Worm (Caenorhabditis elegans) whole organism, young adult: Measurements from ENCODE around the gene C01G10.9.
A peak's percentile ranks its signal among the peaks of the same experiment; 100 is the strongest.

Experiments used
- B0019.2 ChIP-seq: fragments of 200-800 bp; sonication (Bioruptor generic); conservative IDR thresholded peaks from 2 replicates; pipeline ENCODE4 v1.3.6; 2022; ENCODE audit warnings: missing genetic modification reagents, missing genetic modification characterization, missing compliant biosample characterization
- B0035.1 ChIP-seq: sonication (generic microtip); optimal IDR thresholded peaks from 2 replicates; lab custom pipeline; 2016; ENCODE audit warnings: missing genetic modification characterization, mild to moderate bottlenecking, missing compliant biosample characterization, missing genotype, missing genetic modification reagents
- C06A6.2 ChIP-seq: fragments of 200-800 bp; sonication (Bioruptor generic); conservative IDR thresholded peaks from 2 replicates; pipeline ENCODE4 v1.3.6; 2022; ENCODE audit warnings: missing genetic modification characterization, missing compliant biosample characterization
- C17E4.6 ChIP-seq: fragments of 200-800 bp; sonication (Bioruptor generic); IDR thresholded peaks from 2 replicates; pipeline ENCODE4 v1.3.6; 2022; ENCODE audit warnings: missing genetic modification reagents, missing genetic modification characterization, missing compliant biosample characterization
- D2030.7 ChIP-seq: fragments of 200-800 bp; sonication (Bioruptor generic); IDR thresholded peaks from 2 replicates; pipeline ENCODE4 v1.3.6; 2022; ENCODE audit warnings: missing genetic modification reagents, missing genetic modification characterization, missing compliant biosample characterization
- F10E7.11 ChIP-seq: sonication (generic microtip); optimal IDR thresholded peaks from 2 replicates; lab custom pipeline; 2017; ENCODE audit warnings: mild to moderate bottlenecking, missing genetic modification characterization, moderate library complexity, missing compliant biosample characterization
- Y53G8AR.9 ChIP-seq: fragments of 200-800 bp; sonication (Bioruptor generic); conservative IDR thresholded peaks from 2 replicates; pipeline ENCODE4 v1.3.6; 2022; ENCODE audit warnings: missing genetic modification reagents, missing genetic modification characterization, missing compliant biosample characterization
- Y56A3A.18 ChIP-seq: fragments of 200-800 bp; sonication (Bioruptor generic); IDR thresholded peaks from 2 replicates; pipeline ENCODE4 v1.3.6; 2022; ENCODE audit warnings: missing genetic modification reagents, missing genetic modification characterization, missing compliant biosample characterization
- Y79H2A.3 ChIP-seq: fragments of 200-800 bp; sonication (Bioruptor generic); conservative IDR thresholded peaks from 2 replicates; pipeline ENCODE4 v1.3.6; 2022; ENCODE audit warnings: missing genetic modification reagents, missing genetic modification characterization, missing compliant biosample characterization
- aptf-2 ChIP-seq: fragments of 200-800 bp; sonication (Bioruptor generic); conservative IDR thresholded peaks from 2 replicates; pipeline ENCODE4 v1.3.6; 2022; ENCODE audit warnings: missing genetic modification reagents, missing genetic modification characterization, missing compliant biosample characterization
- aptf-3 ChIP-seq: fragments of 200-800 bp; sonication (Bioruptor generic); IDR thresholded peaks from 2 replicates; pipeline ENCODE4 v1.3.6; 2022; ENCODE audit warnings: missing genetic modification characterization, missing compliant biosample characterization
- attf-3 ChIP-seq: fragments of 200-800 bp; sonication (Bioruptor generic); conservative IDR thresholded peaks from 2 replicates; pipeline ENCODE4 v1.3.6; 2022; ENCODE audit warnings: missing genetic modification reagents, missing genetic modification characterization, missing compliant biosample characterization
- attf-5 ChIP-seq: fragments of 200-800 bp; sonication (Bioruptor generic); optimal IDR thresholded peaks from 2 replicates; lab custom pipeline; 2018; ENCODE audit warnings: mild to moderate bottlenecking, missing genetic modification characterization, missing compliant biosample characterization
- attf-6 ChIP-seq: fragments of 200-800 bp; sonication (Bioruptor generic); IDR thresholded peaks from 2 replicates; pipeline ENCODE4 v1.3.6; 2022; ENCODE audit warnings: missing genetic modification reagents, missing genetic modification characterization, missing compliant biosample characterization
- bed-1 ChIP-seq: fragments of 200-800 bp; sonication (Bioruptor generic); IDR thresholded peaks from 2 replicates; pipeline ENCODE4 v1.3.6; 2022; ENCODE audit warnings: missing genetic modification reagents, missing genetic modification characterization, missing compliant biosample characterization
- cebp-1 ChIP-seq, 2 experiments: fragments of 200-800 bp in 1 of 2; sonication (Bioruptor generic) in 1 of 2; sonication (generic microtip) in 1 of 2; IDR thresholded peaks in 1 of 2; optimal IDR thresholded peaks in 1 of 2; 2 replicates each; pipeline versions ENCODE4 v1.3.6 to Lab custom; 2017 to 2022; ENCODE audit warnings: missing compliant biosample characterization in 2 of 2, missing genetic modification characterization in 2 of 2, mild to moderate bottlenecking in 1 of 2, missing genetic modification reagents in 1 of 2, moderate library complexity in 1 of 2
- cebp-2 ChIP-seq: fragments of 200-800 bp; sonication (Bioruptor generic); IDR thresholded peaks from 2 replicates; pipeline ENCODE4 v1.3.6; 2022; ENCODE audit warnings: missing genetic modification characterization, missing compliant biosample characterization
- chd-7 ChIP-seq: sonication (generic microtip); optimal IDR thresholded peaks from 2 replicates; lab custom pipeline; 2016; ENCODE audit warnings: mild to moderate bottlenecking, missing genetic modification characterization, moderate library complexity, missing compliant biosample characterization
- ets-4 ChIP-seq: fragments of 200-800 bp; sonication (Bioruptor generic); optimal IDR thresholded peaks from 2 replicates; lab custom pipeline; 2018; ENCODE audit warnings: mild to moderate bottlenecking, missing genetic modification characterization, missing compliant biosample characterization
- fkh-3 ChIP-seq: sonication (generic microtip); optimal IDR thresholded peaks from 2 replicates; lab custom pipeline; 2016; ENCODE audit warnings: mild to moderate bottlenecking, missing genetic modification characterization, missing compliant biosample characterization
- gei-17 ChIP-seq: fragments of 200-800 bp; sonication (Bioruptor generic); optimal IDR thresholded peaks from 2 replicates; lab custom pipeline; 2018; ENCODE audit warnings: mild to moderate bottlenecking, missing genetic modification characterization, missing compliant biosample characterization
- hmg-1.2 ChIP-seq: fragments of 200-800 bp; sonication (Bioruptor generic); IDR thresholded peaks from 2 replicates; pipeline ENCODE4 v1.3.6; 2022; ENCODE audit warnings: missing genetic modification reagents, missing genetic modification characterization, missing compliant biosample characterization
- hsf-1 ChIP-seq: fragments of 200-800 bp; sonication (Bioruptor generic); IDR thresholded peaks from 2 replicates; pipeline ENCODE4 v1.3.6; 2022; ENCODE audit warnings: missing genetic modification reagents, missing genetic modification characterization, missing compliant biosample characterization
- let-526 ChIP-seq: fragments of 200-800 bp; sonication (Bioruptor generic); IDR thresholded peaks from 2 replicates; pipeline ENCODE4 v1.3.6; 2022; ENCODE audit warnings: missing genetic modification reagents, missing genetic modification characterization, missing compliant biosample characterization
- let-607 ChIP-seq, 2 experiments: fragments of 200-800 bp in 1 of 2; sonication (Bioruptor generic) in 1 of 2; sonication (generic microtip) in 1 of 2; optimal IDR thresholded peaks; 2 replicates each; lab custom pipeline; 2016 to 2018; ENCODE audit warnings: mild to moderate bottlenecking in 2 of 2, missing compliant biosample characterization in 2 of 2, missing genetic modification characterization in 2 of 2, moderate library complexity in 2 of 2, missing genotype in 1 of 2
- lin-35 ChIP-seq, 3 experiments: fragments of 150-350 bp in 2 of 3; sonication (generic microtip) in 1 of 3; optimal IDR thresholded peaks; 2 replicates each; lab custom pipeline; 2014 to 2018; ENCODE audit warnings: missing biosample characterization in 3 of 3, missing genetic modification characterization in 3 of 3, missing genetic modification reagents in 3 of 3
- lir-1 ChIP-seq: fragments of 200-800 bp; sonication (Bioruptor generic); conservative IDR thresholded peaks from 2 replicates; pipeline ENCODE4 v1.3.6; 2022; ENCODE audit warnings: missing genetic modification reagents, missing genetic modification characterization, missing compliant biosample characterization
- lsl-1 ChIP-seq: fragments of 200-800 bp; sonication (Bioruptor generic); optimal IDR thresholded peaks from 2 replicates; lab custom pipeline; 2018; ENCODE audit warnings: mild to moderate bottlenecking, missing genetic modification characterization, moderate library complexity, missing compliant biosample characterization
- lsy-27 ChIP-seq: sonication (generic microtip); optimal IDR thresholded peaks from 2 replicates; lab custom pipeline; 2017; ENCODE audit warnings: missing genetic modification characterization, mild to moderate bottlenecking, missing compliant biosample characterization, antibody characterized with exemption, missing genotype, borderline replicate concordance; ENCODE audit not compliant: insufficient read depth
- madf-10 ChIP-seq: sonication (generic microtip); optimal IDR thresholded peaks from 2 replicates; lab custom pipeline; 2016; ENCODE audit warnings: mild to moderate bottlenecking, missing genetic modification characterization, missing compliant biosample characterization
- madf-8 ChIP-seq: fragments of 200-800 bp; sonication (Bioruptor generic); conservative IDR thresholded peaks from 2 replicates; pipeline ENCODE4 v1.3.6; 2022; ENCODE audit warnings: missing genetic modification reagents, missing genetic modification characterization, missing compliant biosample characterization
- mcd-1 ChIP-seq: fragments of 200-800 bp; sonication (Bioruptor generic); IDR thresholded peaks from 2 replicates; pipeline ENCODE4 v1.3.6; 2022; ENCODE audit warnings: missing genetic modification reagents, missing genetic modification characterization, missing compliant biosample characterization
- nfya-2 ChIP-seq: fragments of 200-800 bp; sonication (Bioruptor generic); IDR thresholded peaks from 2 replicates; pipeline ENCODE4 v1.3.6; 2022; ENCODE audit warnings: missing genetic modification reagents, missing genetic modification characterization, missing compliant biosample characterization
- nfyb-1 ChIP-seq: fragments of 200-800 bp; sonication (Bioruptor generic); IDR thresholded peaks from 2 replicates; pipeline ENCODE4 v1.3.6; 2022; ENCODE audit warnings: missing genetic modification reagents, missing genetic modification characterization, missing compliant biosample characterization
- nhr-120 ChIP-seq: fragments of 200-800 bp; sonication (Bioruptor generic); IDR thresholded peaks from 2 replicates; pipeline ENCODE4 v1.3.6; 2022; ENCODE audit warnings: missing genetic modification characterization, missing compliant biosample characterization
- pbrm-1 ChIP-seq: fragments of 200-800 bp; sonication (Bioruptor generic); IDR thresholded peaks from 2 replicates; pipeline ENCODE4 v1.3.6; 2022; ENCODE audit warnings: missing genetic modification reagents, missing genetic modification characterization, missing compliant biosample characterization
- rec-8 ChIP-seq, 2 experiments: sonication (generic microtip); optimal IDR thresholded peaks; 2 replicates each; lab custom pipeline; 2016; ENCODE audit warnings: mild to moderate bottlenecking in 2 of 2, missing genetic modification characterization in 2 of 2, missing genetic modification reagents in 2 of 2, missing genotype in 2 of 2, missing biosample characterization in 1 of 2, missing compliant biosample characterization in 1 of 2, moderate library complexity in 1 of 2
- repo-1 ChIP-seq: sonication (generic microtip); optimal IDR thresholded peaks from 2 replicates; lab custom pipeline; 2017; ENCODE audit warnings: mild to moderate bottlenecking, missing genetic modification characterization, missing compliant biosample characterization
- sdz-38 ChIP-seq: sonication (generic microtip); optimal IDR thresholded peaks from 2 replicates; lab custom pipeline; 2016; ENCODE audit warnings: missing genotype, missing genetic modification characterization, missing compliant biosample characterization
- snpc-1.3 ChIP-seq: sonication (generic microtip); optimal IDR thresholded peaks from 2 replicates; lab custom pipeline; 2017; ENCODE audit warnings: missing genetic modification characterization, mild to moderate bottlenecking, missing compliant biosample characterization, antibody characterized with exemption, moderate library complexity, missing genotype, missing genetic modification reagents; ENCODE audit not compliant: insufficient read depth
- somi-1 ChIP-seq: fragments of 200-800 bp; sonication (Bioruptor generic); optimal IDR thresholded peaks from 2 replicates; lab custom pipeline; 2018; ENCODE audit warnings: mild to moderate bottlenecking, missing genetic modification characterization, missing compliant biosample characterization
- tbp1 ChIP-seq: fragments of 200-800 bp; sonication (Bioruptor generic); optimal IDR thresholded peaks from 2 replicates; lab custom pipeline; 2018; ENCODE audit warnings: mild to moderate bottlenecking, missing genetic modification characterization, missing compliant biosample characterization
- tbx-9 ChIP-seq: sonication (generic microtip); optimal IDR thresholded peaks from 2 replicates; lab custom pipeline; 2016; ENCODE audit warnings: borderline replicate concordance, missing genetic modification characterization, inconsistent platforms, missing compliant biosample characterization
- unc-130 ChIP-seq: sonication (generic microtip); optimal IDR thresholded peaks from 2 replicates; lab custom pipeline; 2016; ENCODE audit warnings: missing genetic modification reagents, missing genetic modification characterization, missing compliant biosample characterization
- zim-3 ChIP-seq: sonication (generic microtip); optimal IDR thresholded peaks from 2 replicates; lab custom pipeline; 2017; ENCODE audit warnings: mild to moderate bottlenecking, missing genetic modification characterization, moderate library complexity, missing compliant biosample characterization
- ztf-26 ChIP-seq: sonication (generic microtip); optimal IDR thresholded peaks from 2 replicates; lab custom pipeline; 2017; ENCODE audit warnings: missing genetic modification characterization, missing compliant biosample characterization
- ztf-28 ChIP-seq: fragments of 200-800 bp; sonication (Bioruptor generic); IDR thresholded peaks from 2 replicates; pipeline ENCODE4 v1.3.6; 2022; ENCODE audit warnings: missing genetic modification reagents, missing genetic modification characterization, missing compliant biosample characterization
- ztf-3 ChIP-seq: fragments of 200-800 bp; sonication (Bioruptor generic); optimal IDR thresholded peaks from 2 replicates; lab custom pipeline; 2018; ENCODE audit warnings: mild to moderate bottlenecking, missing genetic modification characterization, missing compliant biosample characterization

C01G10.9 gene

ce11 chrV:15082291-15082690 lies at the start of gene C01G10.9, which contains the start of gene C01G10.10:
Gene C01G10.9, plus strand, starts transcription at chrV:15082530.
Gene C01G10.10, minus strand, starts transcription at chrV:15082441.
- TF ChIP-seq attf-3 (GFP tag; lab: Robert Waterston, UW) (no peak), lin-35 (GFP tag; optimal IDR thresholded peaks at IDR 0.05; lab: Kevin White, UChicago) (peak in 1 of 3 experiments; percentile 30), bed-1 (GFP tag; lab: Robert Waterston, UW) (no peak), snpc-1.3 (no peak), sdz-38 (tag; lab: Kevin White, UChicago) (no peak), unc-130 (GFP tag; lab: Kevin White, UChicago) (peak; percentile 82), B0035.1 (tag; lab: Kevin White, UChicago) (no peak), let-526 (GFP tag; lab: Robert Waterston, UW) (no peak), lsl-1 (GFP tag; lab: Kevin White, UChicago) (peak; percentile 19), C17E4.6 (GFP tag; lab: Robert Waterston, UW) (no peak), madf-10 (tag; lab: Kevin White, UChicago) (no peak), C06A6.2 (GFP tag; lab: Robert Waterston, UW) (no peak), D2030.7 (GFP tag; lab: Robert Waterston, UW) (no peak), rec-8 (tag; optimal IDR thresholded peaks at IDR 0.05; lab: Kevin White, UChicago) (peak; percentile 28 to 34), cebp-2 (GFP tag; lab: Robert Waterston, UW) (no peak), chd-7 (tag; lab: Kevin White, UChicago) (no peak), Y79H2A.3 (GFP tag; lab: Robert Waterston, UW) (no peak), attf-6 (GFP tag; lab: Robert Waterston, UW) (no peak), zim-3 (tag; lab: Kevin White, UChicago) (no peak), somi-1 (GFP tag; lab: Kevin White, UChicago) (no peak), nfya-2 (GFP tag; lab: Robert Waterston, UW) (no peak), aptf-3 (GFP tag; lab: Robert Waterston, UW) (no peak), nfyb-1 (GFP tag; lab: Robert Waterston, UW) (no peak), tbx-9 (tag; lab: Kevin White, UChicago) (no peak), ztf-3 (GFP tag; lab: Kevin White, UChicago) (no peak), hsf-1 (GFP tag; lab: Robert Waterston, UW) (no peak), Y56A3A.18 (GFP tag; lab: Robert Waterston, UW) (no peak), attf-5 (GFP tag; lab: Kevin White, UChicago) (no peak), mcd-1 (GFP tag; lab: Robert Waterston, UW) (peak; percentile 68), B0019.2 (GFP tag; lab: Robert Waterston, UW) (no peak), let-607 (tag; optimal IDR thresholded peaks at IDR 0.05; lab: Kevin White, UChicago) (peak in 1 of 2 experiments; percentile 54), cebp-1 (GFP tag; IDR thresholded peaks at IDR 0.05; lab: Robert Waterston, UW) (no peak), cebp-1 (tag; optimal IDR thresholded peaks at IDR 0.05; lab: Kevin White, UChicago) (peak; percentile 31), gei-17 (no peak), F10E7.11 (tag; lab: Kevin White, UChicago) (no peak), tbp1 (no peak), ztf-26 (tag; lab: Kevin White, UChicago) (no peak), aptf-2 (GFP tag; lab: Robert Waterston, UW) (no peak), ets-4 (GFP tag; lab: Kevin White, UChicago) (no peak), fkh-3 (no peak), madf-8 (GFP tag; lab: Robert Waterston, UW) (no peak), ztf-28 (GFP tag; lab: Robert Waterston, UW) (no peak), repo-1 (tag; lab: Kevin White, UChicago) (no peak), lsy-27 (tag; lab: Kevin White, UChicago) (no peak), nhr-120 (GFP tag; lab: Robert Waterston, UW) (no peak), hmg-1.2 (GFP tag; lab: Robert Waterston, UW) (no peak), lir-1 (GFP tag; lab: Robert Waterston, UW) (no peak), Y53G8AR.9 (GFP tag; lab: Robert Waterston, UW) (no peak), pbrm-1 (GFP tag; lab: Robert Waterston, UW) (no peak)
